Worm (Caenorhabditis elegans) whole organism, L1 larva: Measurements from ENCODE around the gene cdc-37.

Experiments used
- C04F5.9 ChIP-seq: sonication (generic microtip); optimal IDR thresholded peaks from 2 replicates; lab custom pipeline; 2016; ENCODE audit warnings: missing genetic modification characterization, missing compliant biosample characterization
- C34B4.2 ChIP-seq: sonication (generic microtip); optimal IDR thresholded peaks from 2 replicates; lab custom pipeline; 2017; ENCODE audit warnings: mild to moderate bottlenecking, missing genetic modification characterization, missing compliant biosample characterization
- ama-1 ChIP-seq: fragments of 150-350 bp; optimal IDR thresholded peaks from 2 replicates; lab custom pipeline; 2014
- blmp-1 ChIP-seq: fragments of 150-350 bp; optimal IDR thresholded peaks from 2 replicates; lab custom pipeline; 2014; ENCODE audit warnings: missing biosample characterization, missing genetic modification characterization
- ceh-63 ChIP-seq: fragments of 200-800 bp; sonication (Bioruptor generic); optimal IDR thresholded peaks from 2 replicates; lab custom pipeline; 2018; ENCODE audit warnings: mild to moderate bottlenecking, missing genetic modification characterization, missing compliant biosample characterization
- ceh-8 ChIP-seq: fragments of 200-800 bp; sonication (Bioruptor generic); optimal IDR thresholded peaks from 2 replicates; lab custom pipeline; 2018; ENCODE audit warnings: mild to moderate bottlenecking, missing genetic modification characterization, moderate library complexity, missing compliant biosample characterization
- efl-1 ChIP-seq, 4 experiments: fragments of 150-350 bp; optimal IDR thresholded peaks in 3 of 4; peaks in 1 of 4; 1 replicate in 1 of 4; 2 replicates in 3 of 4; lab custom pipeline; 2014; ENCODE audit warnings: missing biosample characterization in 2 of 4, missing genetic modification characterization in 2 of 4, missing genetic modification reagents in 2 of 4
- efl-3 ChIP-seq: fragments of 200-800 bp; sonication (Bioruptor generic); optimal IDR thresholded peaks from 2 replicates; lab custom pipeline; 2018; ENCODE audit warnings: mild to moderate bottlenecking, missing genetic modification characterization, missing compliant biosample characterization
- egl-27 ChIP-seq, 2 experiments: fragments of 150-350 bp in 1 of 2; sonication (generic microtip); optimal IDR thresholded peaks; 3 replicates each; lab custom pipeline; 2017 to 2018; ENCODE audit warnings: missing biosample characterization in 2 of 2, missing genetic modification characterization in 2 of 2, missing genetic modification reagents in 2 of 2
- fkh-10 ChIP-seq: sonication (generic microtip); optimal IDR thresholded peaks from 2 replicates; lab custom pipeline; 2017; ENCODE audit warnings: missing biosample characterization, missing genetic modification reagents, missing genetic modification characterization
- jun-1 ChIP-seq: fragments of 150-350 bp; optimal IDR thresholded peaks from 2 replicates; lab custom pipeline; 2014; ENCODE audit warnings: missing biosample characterization, missing genetic modification reagents, missing genetic modification characterization
- lin-13 ChIP-seq: fragments of 150-350 bp; optimal IDR thresholded peaks from 2 replicates; lab custom pipeline; 2014; ENCODE audit warnings: missing biosample characterization, missing genetic modification reagents, missing genetic modification characterization
- lin-14 ChIP-seq: fragments of 200-800 bp; sonication (Bioruptor generic); optimal IDR thresholded peaks from 2 replicates; lab custom pipeline; 2018; ENCODE audit warnings: mild to moderate bottlenecking, missing genetic modification characterization, moderate library complexity, missing compliant biosample characterization
- lir-3 ChIP-seq: sonication (generic microtip); optimal IDR thresholded peaks from 2 replicates; lab custom pipeline; 2016; ENCODE audit warnings: mild to moderate bottlenecking, missing genetic modification characterization, moderate library complexity, missing compliant biosample characterization; ENCODE audit not compliant: poor library complexity
- mep-1 ChIP-seq: fragments of 150-350 bp; optimal IDR thresholded peaks from 2 replicates; lab custom pipeline; 2014; ENCODE audit warnings: missing biosample characterization, missing genetic modification characterization
- nhr-19 ChIP-seq: fragments of 200-800 bp; sonication (Bioruptor generic); conservative IDR thresholded peaks from 2 replicates; pipeline ENCODE4 v1.3.6; 2022; ENCODE audit warnings: missing genetic modification characterization, missing compliant biosample characterization
- nhr-20 ChIP-seq: sonication (generic microtip); optimal IDR thresholded peaks from 2 replicates; lab custom pipeline; 2016; ENCODE audit warnings: mild to moderate bottlenecking, missing genetic modification characterization, missing compliant biosample characterization
- nhr-237 ChIP-seq: fragments of 150-350 bp; optimal IDR thresholded peaks from 2 replicates; lab custom pipeline; 2014; ENCODE audit warnings: missing biosample characterization, missing genetic modification characterization
- nhr-77 ChIP-seq: fragments of 150-350 bp; optimal IDR thresholded peaks from 2 replicates; lab custom pipeline; 2014; ENCODE audit warnings: missing biosample characterization, missing genetic modification characterization
- nhr-84 ChIP-seq: sonication (generic microtip); optimal IDR thresholded peaks from 2 replicates; lab custom pipeline; 2017; ENCODE audit warnings: missing biosample characterization, missing genetic modification characterization
- nhr-85 ChIP-seq: sonication (generic microtip); peaks from one replicate; lab custom pipeline; 2016; ENCODE audit warnings: missing genetic modification characterization, inconsistent platforms, missing compliant biosample characterization
- pag-3 ChIP-seq: sonication (generic microtip); optimal IDR thresholded peaks from 2 replicates; lab custom pipeline; 2017; ENCODE audit warnings: missing genetic modification characterization, mild to moderate bottlenecking, missing compliant biosample characterization, antibody characterized with exemption, borderline replicate concordance; ENCODE audit not compliant: insufficient read depth
- pax-3 ChIP-seq: fragments of 200-800 bp; sonication (Bioruptor generic); optimal IDR thresholded peaks from 2 replicates; lab custom pipeline; 2018; ENCODE audit warnings: mild to moderate bottlenecking, missing genetic modification characterization, moderate library complexity, missing compliant biosample characterization
- rnt-1 ChIP-seq: sonication (generic microtip); optimal IDR thresholded peaks from 2 replicates; lab custom pipeline; 2016; ENCODE audit warnings: mild to moderate bottlenecking, missing genetic modification characterization, moderate library complexity, missing compliant biosample characterization
- sup-37 ChIP-seq: fragments of 200-800 bp; sonication (Bioruptor generic); optimal IDR thresholded peaks from 2 replicates; lab custom pipeline; 2018; ENCODE audit warnings: mild to moderate bottlenecking, missing genetic modification characterization, missing compliant biosample characterization
- tbx-2 ChIP-seq: sonication (generic microtip); optimal IDR thresholded peaks from 2 replicates; lab custom pipeline; 2016; ENCODE audit warnings: missing genetic modification characterization, missing compliant biosample characterization
- tlp-1 ChIP-seq: fragments of 150-350 bp; optimal IDR thresholded peaks from 2 replicates; lab custom pipeline; 2014; ENCODE audit warnings: missing biosample characterization, missing genetic modification characterization
- unc-62 ChIP-seq: fragments of 150-350 bp; optimal IDR thresholded peaks from 2 replicates; lab custom pipeline; 2014; ENCODE audit warnings: missing biosample characterization, missing genetic modification reagents, missing genetic modification characterization
- unc-86 ChIP-seq: sonication (generic microtip); optimal IDR thresholded peaks from 2 replicates; lab custom pipeline; 2016; ENCODE audit warnings: missing genetic modification characterization, missing compliant biosample characterization
- xbp-1 ChIP-seq: sonication (generic microtip); optimal IDR thresholded peaks from 2 replicates; lab custom pipeline; 2016; ENCODE audit warnings: missing genetic modification characterization, missing compliant biosample characterization
- ztf-4 ChIP-seq: fragments of 150-350 bp; optimal IDR thresholded peaks from 2 replicates; lab custom pipeline; 2014; ENCODE audit warnings: missing biosample characterization, missing genetic modification characterization

Gene cdc-37

ce11 chrII:581983-582382 is 1.6 kb upstream of the cdc-37 start:
- TF ChIP-seq jun-1 (tag; lab: Kevin White, UChicago) (no peak), unc-62 (GFP tag; lab: Kevin White, UChicago) (no peak), fkh-10 (GFP tag; lab: Kevin White, UChicago) (no peak), nhr-20 (tag; lab: Kevin White, UChicago) (no peak), nhr-77 (tag; lab: Kevin White, UChicago) (no peak), xbp-1 (tag; lab: Kevin White, UChicago) (no peak), lin-13 (GFP tag; lab: Kevin White, UChicago) (no peak), tbx-2 (tag; lab: Kevin White, UChicago) (no peak), blmp-1 (tag; lab: Kevin White, UChicago) (no peak), pax-3 (tag; lab: Kevin White, UChicago) (no peak), nhr-84 (tag; lab: Kevin White, UChicago) (no peak), ceh-8 (GFP tag; lab: Kevin White, UChicago) (no peak), lin-14 (GFP tag; lab: Kevin White, UChicago) (no peak), ztf-4 (tag; lab: Kevin White, UChicago) (no peak), nhr-237 (tag; lab: Kevin White, UChicago) (no peak), ceh-63 (GFP tag; lab: Kevin White, UChicago) (no peak), rnt-1 (tag; lab: Kevin White, UChicago) (no peak), efl-3 (GFP tag; lab: Kevin White, UChicago) (no peak), C04F5.9 (no peak), mep-1 (no peak)

DNA sequence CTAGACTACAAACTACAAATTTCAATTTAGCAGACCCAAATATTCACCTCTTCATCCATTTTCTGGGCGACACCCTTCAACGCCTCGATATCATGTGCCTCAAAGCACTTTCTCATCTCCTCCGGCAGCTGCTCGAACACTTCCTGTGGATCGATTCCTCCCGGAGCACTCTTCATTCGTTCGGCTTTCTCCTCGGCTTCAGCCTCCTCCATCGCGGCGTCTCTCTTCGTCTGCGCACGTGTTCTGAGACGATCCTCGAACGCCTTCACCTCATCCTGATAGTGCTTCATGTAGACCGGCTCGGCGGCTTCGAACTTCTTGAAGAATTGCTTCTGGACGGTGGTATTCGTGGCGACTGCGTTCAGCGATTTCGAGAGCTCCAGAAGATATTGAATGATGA is 1.6 kb downstream of the cdc-37 start:
- TF ChIP-seq efl-1 (optimal IDR thresholded peaks at IDR 0.05; lab: Kevin White, UChicago) (no peak), efl-1 (GFP tag; optimal IDR thresholded peaks at IDR 0.05 in 1 of 2; lab: Kevin White, UChicago) (peak in 1 of 2 experiments; percentile 89), lir-3 (tag; lab: Kevin White, UChicago) (no peak)

DNA sequence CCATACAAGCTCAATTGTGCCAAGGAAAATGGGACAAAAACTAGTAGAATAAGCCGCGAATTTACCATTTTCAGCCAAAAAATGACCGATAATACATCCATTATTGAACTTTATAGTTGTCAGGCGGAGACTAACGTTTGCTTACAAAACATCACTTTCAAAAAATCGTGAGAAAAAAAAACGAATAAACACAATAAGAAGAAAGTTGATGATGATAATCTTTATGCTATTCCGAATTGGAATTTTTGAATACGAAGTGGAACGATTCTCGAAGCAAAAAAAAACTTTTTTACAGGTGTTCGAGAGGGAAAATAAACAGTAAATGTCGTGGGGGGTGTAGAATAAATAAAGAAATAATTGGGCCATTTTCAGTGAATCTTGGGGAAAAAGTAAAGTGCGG is 2.8 kb downstream of the cdc-37 start, which contains the start of gene W08F4.7:
Gene W08F4.7 (minus strand): TSS at position 101 of the 400 bp plus-strand sequence.
- TF ChIP-seq nhr-85 (tag; lab: Kevin White, UChicago) (peak; percentile 8), pax-3 (tag; lab: Kevin White, UChicago) (no peak), C34B4.2 (no peak), nhr-20 (tag; lab: Kevin White, UChicago) (no peak)
- TF ChIP-seq, all 84 proteins: peak for 1

DNA sequence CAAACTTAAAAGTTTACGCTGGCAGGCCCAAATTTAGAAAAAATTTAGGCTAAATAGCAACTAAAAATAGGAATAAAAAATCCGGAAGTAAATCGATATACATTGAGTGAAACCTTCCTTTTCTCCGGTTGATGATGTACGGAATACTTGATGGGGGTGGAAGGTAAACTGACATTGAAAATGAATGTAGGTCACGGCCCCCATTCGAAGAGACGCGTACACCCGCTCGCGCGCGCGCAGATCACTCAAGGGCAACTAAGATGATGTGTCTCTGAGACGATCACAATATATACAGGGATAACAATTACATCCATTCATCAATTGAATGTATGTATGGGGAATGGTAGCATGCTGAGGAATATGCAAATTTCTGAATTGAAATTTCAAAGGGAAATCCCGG is 6.3 kb downstream of the cdc-37 start:
- TF ChIP-seq nhr-20 (tag; lab: Kevin White, UChicago) (no peak), blmp-1 (tag; lab: Kevin White, UChicago) (peak; percentile 90), nhr-85 (tag; lab: Kevin White, UChicago) (peak; percentile 81)
- TF ChIP-seq, all 84 proteins: peak for 2

DNA sequence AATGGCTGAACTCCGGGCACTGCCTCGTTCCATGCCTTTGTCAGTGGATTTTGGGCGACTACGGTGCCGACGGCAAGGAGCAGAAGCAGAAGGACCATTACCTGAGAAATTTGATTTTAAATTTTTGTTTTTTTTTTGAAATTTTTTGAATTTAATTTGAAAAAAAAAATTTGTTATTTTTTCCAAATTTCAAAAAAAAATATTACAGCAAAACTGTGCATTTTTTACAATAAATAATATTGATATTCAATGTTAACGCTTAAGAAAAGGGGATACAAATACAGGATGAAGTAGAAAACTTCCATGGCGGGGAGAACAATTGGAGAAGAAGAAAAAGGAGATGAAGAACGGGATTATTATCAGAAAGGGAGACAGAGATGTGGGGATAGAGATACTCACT is 8.4 kb downstream of the cdc-37 start, which contains the start of gene mlt-8:
Gene mlt-8 (minus strand): TSS at position 101 of the 400 bp plus-strand sequence.
- TF ChIP-seq egl-27 (tag; optimal IDR thresholded peaks at IDR 0.05; lab: Kevin White, UChicago) = no peak
- TF ChIP-seq nhr-237 (tag; lab: Kevin White, UChicago) = no peak
- TF ChIP-seq pag-3 (tag; lab: Kevin White, UChicago) = no peak
- TF ChIP-seq rnt-1 (tag; lab: Kevin White, UChicago) = no peak
- TF ChIP-seq blmp-1 (tag; lab: Kevin White, UChicago) = peak; percentile 17
- TF ChIP-seq, all 84 proteins: peak for 1

DNA sequence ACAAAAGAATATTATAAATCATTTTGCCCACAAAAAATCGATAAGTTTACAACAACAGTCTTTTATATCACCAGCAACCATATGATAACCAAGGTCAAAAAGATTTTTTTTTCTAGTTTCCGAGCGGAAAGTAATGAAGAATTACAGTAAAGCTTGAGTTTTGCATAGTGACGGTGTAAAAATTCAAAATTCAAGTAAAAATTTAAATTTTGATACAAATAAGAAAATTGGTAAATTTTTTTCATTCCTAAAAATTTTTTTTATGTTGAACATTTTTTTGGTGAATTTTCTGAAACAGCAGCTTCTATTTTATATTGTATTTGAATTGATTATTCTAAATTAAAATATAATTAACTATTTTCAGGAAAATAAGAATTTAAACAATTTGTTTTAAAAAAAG is 11.6 kb downstream of the cdc-37 start, which contains the start of gene W08F4.5:
Gene W08F4.5 (minus strand): TSS at position 101 of the 400 bp plus-strand sequence.
- TF ChIP-seq nhr-19 (GFP tag; lab: Robert Waterston, UW) (no peak), jun-1 (tag; lab: Kevin White, UChicago) (no peak), sup-37 (GFP tag; lab: Kevin White, UChicago) (no peak), unc-86 (tag; lab: Kevin White, UChicago) (no peak), ama-1 (lab: Kevin White, UChicago) (no peak), unc-62 (GFP tag; lab: Kevin White, UChicago) (no peak), tlp-1 (tag; lab: Kevin White, UChicago) (no peak), xbp-1 (tag; lab: Kevin White, UChicago) (no peak)
